Worm (Caenorhabditis elegans) whole organism, mixed stage, embryonic: Measurements from ENCODE around the gene chil-25.

Experiments
- M03D4.4 ChIP-seq: sonication (generic microtip); optimal IDR thresholded peaks from 2 replicates; lab custom pipeline; 2017; ENCODE audit warnings: mild to moderate bottlenecking, missing genetic modification characterization, missing compliant biosample characterization
- elt-1 ChIP-seq: sonication (generic microtip); optimal IDR thresholded peaks from 2 replicates; lab custom pipeline; 2017; ENCODE audit warnings: missing genetic modification characterization, mild to moderate bottlenecking, missing compliant biosample characterization, antibody characterized with exemption, moderate library complexity, borderline replicate concordance; ENCODE audit not compliant: insufficient read depth
- elt-3 ChIP-seq: fragments of 150-350 bp; optimal IDR thresholded peaks from 2 replicates; lab custom pipeline; 2014; ENCODE audit warnings: missing biosample characterization, missing genetic modification characterization
- lin-32 ChIP-seq: fragments of 200-800 bp; sonication (Bioruptor generic); optimal IDR thresholded peaks from 2 replicates; lab custom pipeline; 2018; ENCODE audit warnings: mild to moderate bottlenecking, missing genetic modification characterization, missing compliant biosample characterization
- lsy-2 ChIP-seq: fragments of 150-350 bp; optimal IDR thresholded peaks from 2 replicates; lab custom pipeline; 2014; ENCODE audit warnings: missing biosample characterization, missing genetic modification characterization
- mep-1 ChIP-seq: fragments of 150-350 bp; optimal IDR thresholded peaks from 2 replicates; lab custom pipeline; 2017; ENCODE audit warnings: missing biosample characterization, missing genetic modification reagents, missing genetic modification characterization, inconsistent platforms
- nhr-12 ChIP-seq: fragments of 150-350 bp; optimal IDR thresholded peaks from 2 replicates; lab custom pipeline; 2014; ENCODE audit warnings: missing biosample characterization, missing genetic modification characterization
- nhr-237 ChIP-seq: fragments of 150-350 bp; optimal IDR thresholded peaks from 2 replicates; lab custom pipeline; 2014; ENCODE audit warnings: missing biosample characterization, missing genetic modification characterization
- nhr-28 ChIP-seq: fragments of 150-350 bp; optimal IDR thresholded peaks from 2 replicates; lab custom pipeline; 2014; ENCODE audit warnings: missing biosample characterization, missing genetic modification characterization
- sem-2 ChIP-seq: fragments of 200-800 bp; sonication (Bioruptor generic); optimal IDR thresholded peaks from 2 replicates; lab custom pipeline; 2018; ENCODE audit warnings: mild to moderate bottlenecking, missing genetic modification characterization, missing compliant biosample characterization
- snpc-4 ChIP-seq: fragments of 150-350 bp; optimal IDR thresholded peaks from 2 replicates; lab custom pipeline; 2014; ENCODE audit warnings: missing biosample characterization, missing genetic modification characterization
- tbx-8 ChIP-seq: fragments of 200-800 bp; sonication (Bioruptor generic); optimal IDR thresholded peaks from 2 replicates; lab custom pipeline; 2018; ENCODE audit warnings: mild to moderate bottlenecking, missing genetic modification characterization, moderate library complexity, missing compliant biosample characterization
- unc-62 ChIP-seq: fragments of 150-350 bp; optimal IDR thresholded peaks from 2 replicates; lab custom pipeline; 2014; ENCODE audit warnings: missing biosample characterization, missing genetic modification reagents, missing genetic modification characterization
- ztf-11 ChIP-seq: fragments of 150-350 bp; optimal IDR thresholded peaks from 2 replicates; lab custom pipeline; 2014; ENCODE audit warnings: missing biosample characterization, missing genetic modification characterization

- TF ChIP-seq nhr-237 (tag; lab: Kevin White, UChicago) (no peak), tbx-8 (GFP tag; lab: Kevin White, UChicago) (no peak), elt-3 (tag; lab: Kevin White, UChicago) (no peak), lsy-2 (tag; lab: Kevin White, UChicago) (no peak), M03D4.4 (tag; lab: Kevin White, UChicago) (no peak), elt-1 (no peak), ztf-11 (tag; lab: Kevin White, UChicago) (no peak), unc-62 (GFP tag; lab: Kevin White, UChicago) (no peak), mep-1 (tag; lab: Kevin White, UChicago) (no peak), sem-2 (GFP tag; lab: Kevin White, UChicago) (no peak), nhr-12 (tag; lab: Kevin White, UChicago) (no peak), nhr-28 (tag; lab: Kevin White, UChicago) (no peak), lin-32 (GFP tag; lab: Kevin White, UChicago) (no peak), snpc-4 (tag; lab: Kevin White, UChicago) (no peak)
Observed at ce11 chrII:9480006-9480405, 5.7 kb upstream of the chil-25 start, which contains the start of gene T19H5.7.
